Worm (Caenorhabditis elegans) whole organism, young adult: ENCODE data around the gene wht-6.

Experiments used
- C17E4.6 ChIP-seq: fragments of 200-800 bp; sonication (Bioruptor generic); IDR thresholded peaks from 2 replicates; pipeline ENCODE4 v1.3.6; 2022; ENCODE audit warnings: missing genetic modification reagents, missing genetic modification characterization, missing compliant biosample characterization
- F22D6.2 ChIP-seq: sonication (generic microtip); optimal IDR thresholded peaks from 2 replicates; lab custom pipeline; 2016; ENCODE audit warnings: mild to moderate bottlenecking, missing genetic modification characterization, missing compliant biosample characterization
- F57A8.1 ChIP-seq: fragments of 200-800 bp; sonication (Bioruptor generic); optimal IDR thresholded peaks from 2 replicates; lab custom pipeline; 2018; ENCODE audit warnings: mild to moderate bottlenecking, missing genetic modification characterization, moderate library complexity, missing compliant biosample characterization
- K12H6.12 ChIP-seq: fragments of 200-800 bp; sonication (Bioruptor generic); optimal IDR thresholded peaks from 2 replicates; lab custom pipeline; 2018; ENCODE audit warnings: mild to moderate bottlenecking, missing genetic modification characterization, missing compliant biosample characterization
- Y53G8AR.9 ChIP-seq: fragments of 200-800 bp; sonication (Bioruptor generic); conservative IDR thresholded peaks from 2 replicates; pipeline ENCODE4 v1.3.6; 2022; ENCODE audit warnings: missing genetic modification reagents, missing genetic modification characterization, missing compliant biosample characterization
- Y67H2A.10 ChIP-seq: fragments of 200-800 bp; sonication (Bioruptor generic); conservative IDR thresholded peaks from 2 replicates; pipeline ENCODE4 v1.3.6; 2022; ENCODE audit warnings: missing genetic modification reagents, missing genetic modification characterization, missing compliant biosample characterization
- akir-1 ChIP-seq: fragments of 200-800 bp; sonication (Bioruptor generic); optimal IDR thresholded peaks from 2 replicates; lab custom pipeline; 2018; ENCODE audit warnings: mild to moderate bottlenecking, missing genetic modification characterization, moderate library complexity, missing compliant biosample characterization
- atf-7 ChIP-seq: sonication (generic microtip); optimal IDR thresholded peaks from 2 replicates; lab custom pipeline; 2017; ENCODE audit warnings: mild to moderate bottlenecking, missing genetic modification characterization, missing compliant biosample characterization
- athp-1 ChIP-seq: sonication (generic microtip); optimal IDR thresholded peaks from 2 replicates; lab custom pipeline; 2017; ENCODE audit warnings: mild to moderate bottlenecking, missing genetic modification characterization, missing compliant biosample characterization
- dpff-1 ChIP-seq: sonication (generic microtip); optimal IDR thresholded peaks from 2 replicates; lab custom pipeline; 2017; ENCODE audit warnings: mild to moderate bottlenecking, missing genetic modification characterization, missing compliant biosample characterization
- egl-44 ChIP-seq: fragments of 200-800 bp; sonication (Bioruptor generic); IDR thresholded peaks from 2 replicates; pipeline ENCODE4 v1.3.6; 2022; ENCODE audit warnings: missing genetic modification reagents, missing genetic modification characterization, missing compliant biosample characterization
- ekl-4 ChIP-seq: fragments of 200-800 bp; sonication (Bioruptor generic); IDR thresholded peaks from 2 replicates; pipeline ENCODE4 v1.3.6; 2022; ENCODE audit warnings: missing genetic modification reagents, missing genetic modification characterization, missing compliant biosample characterization
- ets-4 ChIP-seq: fragments of 200-800 bp; sonication (Bioruptor generic); optimal IDR thresholded peaks from 2 replicates; lab custom pipeline; 2018; ENCODE audit warnings: mild to moderate bottlenecking, missing genetic modification characterization, missing compliant biosample characterization
- hmg-1.2 ChIP-seq: fragments of 200-800 bp; sonication (Bioruptor generic); IDR thresholded peaks from 2 replicates; pipeline ENCODE4 v1.3.6; 2022; ENCODE audit warnings: missing genetic modification reagents, missing genetic modification characterization, missing compliant biosample characterization
- hsf-1 ChIP-seq: fragments of 200-800 bp; sonication (Bioruptor generic); IDR thresholded peaks from 2 replicates; pipeline ENCODE4 v1.3.6; 2022; ENCODE audit warnings: missing genetic modification reagents, missing genetic modification characterization, missing compliant biosample characterization
- lin-35 ChIP-seq, 3 experiments: fragments of 150-350 bp in 2 of 3; sonication (generic microtip) in 1 of 3; optimal IDR thresholded peaks; 2 replicates each; lab custom pipeline; 2014 to 2018; ENCODE audit warnings: missing biosample characterization in 3 of 3, missing genetic modification characterization in 3 of 3, missing genetic modification reagents in 3 of 3
- lin-40 ChIP-seq: sonication (generic microtip); optimal IDR thresholded peaks from 2 replicates; lab custom pipeline; 2016; ENCODE audit warnings: missing genetic modification characterization, mild to moderate bottlenecking, missing compliant biosample characterization, missing genotype, missing genetic modification reagents
- lin-54 ChIP-seq: fragments of 200-800 bp; sonication (Bioruptor generic); optimal IDR thresholded peaks from 2 replicates; lab custom pipeline; 2018; ENCODE audit warnings: mild to moderate bottlenecking, missing genetic modification characterization, missing compliant biosample characterization
- lir-1 ChIP-seq: fragments of 200-800 bp; sonication (Bioruptor generic); conservative IDR thresholded peaks from 2 replicates; pipeline ENCODE4 v1.3.6; 2022; ENCODE audit warnings: missing genetic modification reagents, missing genetic modification characterization, missing compliant biosample characterization
- lsy-27 ChIP-seq: sonication (generic microtip); optimal IDR thresholded peaks from 2 replicates; lab custom pipeline; 2017; ENCODE audit warnings: missing genetic modification characterization, mild to moderate bottlenecking, missing compliant biosample characterization, antibody characterized with exemption, missing genotype, borderline replicate concordance; ENCODE audit not compliant: insufficient read depth
- madf-8 ChIP-seq: fragments of 200-800 bp; sonication (Bioruptor generic); conservative IDR thresholded peaks from 2 replicates; pipeline ENCODE4 v1.3.6; 2022; ENCODE audit warnings: missing genetic modification reagents, missing genetic modification characterization, missing compliant biosample characterization
- mxl-1 ChIP-seq: sonication (generic microtip); optimal IDR thresholded peaks from 2 replicates; lab custom pipeline; 2016; ENCODE audit warnings: missing genetic modification characterization, missing compliant biosample characterization
- nhr-27 ChIP-seq: fragments of 200-800 bp; sonication (Bioruptor generic); optimal IDR thresholded peaks from 2 replicates; lab custom pipeline; 2018; ENCODE audit warnings: mild to moderate bottlenecking, missing genetic modification characterization, moderate library complexity, missing compliant biosample characterization
- nhr-80 ChIP-seq: sonication (generic microtip); optimal IDR thresholded peaks from 2 replicates; lab custom pipeline; 2016; ENCODE audit warnings: missing genetic modification characterization, missing compliant biosample characterization
- rec-8 ChIP-seq, 2 experiments: sonication (generic microtip); optimal IDR thresholded peaks; 2 replicates each; lab custom pipeline; 2016; ENCODE audit warnings: mild to moderate bottlenecking in 2 of 2, missing genetic modification characterization in 2 of 2, missing genetic modification reagents in 2 of 2, missing genotype in 2 of 2, missing biosample characterization in 1 of 2, missing compliant biosample characterization in 1 of 2, moderate library complexity in 1 of 2
- repo-1 ChIP-seq: sonication (generic microtip); optimal IDR thresholded peaks from 2 replicates; lab custom pipeline; 2017; ENCODE audit warnings: mild to moderate bottlenecking, missing genetic modification characterization, missing compliant biosample characterization
- sdz-38 ChIP-seq: sonication (generic microtip); optimal IDR thresholded peaks from 2 replicates; lab custom pipeline; 2016; ENCODE audit warnings: missing genotype, missing genetic modification characterization, missing compliant biosample characterization
- sea-2 ChIP-seq: fragments of 200-800 bp; sonication (Bioruptor generic); IDR thresholded peaks from 2 replicates; pipeline ENCODE4 v1.3.6; 2022; ENCODE audit warnings: missing genetic modification characterization, missing compliant biosample characterization
- snpc-1.1 ChIP-seq: sonication (generic microtip); optimal IDR thresholded peaks from 2 replicates; lab custom pipeline; 2017; ENCODE audit warnings: missing genetic modification characterization, mild to moderate bottlenecking, missing compliant biosample characterization, antibody characterized with exemption, moderate library complexity, missing genotype, missing genetic modification reagents; ENCODE audit not compliant: insufficient read depth
- snpc-1.3 ChIP-seq: sonication (generic microtip); optimal IDR thresholded peaks from 2 replicates; lab custom pipeline; 2017; ENCODE audit warnings: missing genetic modification characterization, mild to moderate bottlenecking, missing compliant biosample characterization, antibody characterized with exemption, moderate library complexity, missing genotype, missing genetic modification reagents; ENCODE audit not compliant: insufficient read depth
- snpc-3.4 ChIP-seq: sonication (generic microtip); optimal IDR thresholded peaks from 2 replicates; lab custom pipeline; 2017; ENCODE audit warnings: missing genetic modification characterization, mild to moderate bottlenecking, missing compliant biosample characterization, antibody characterized with exemption, moderate library complexity, missing genotype, missing genetic modification reagents
- snpc-4 ChIP-seq, 5 experiments: fragments of 150-350 bp in 1 of 5; sonication (generic microtip) in 4 of 5; optimal IDR thresholded peaks; 2 replicates each; lab custom pipeline; 2014 to 2018; ENCODE audit warnings: missing genetic modification characterization in 5 of 5, missing biosample characterization in 3 of 5, antibody characterized with exemption in 2 of 5, mild to moderate bottlenecking in 2 of 5, missing compliant biosample characterization in 2 of 5, missing genotype in 2 of 5, moderate library complexity in 2 of 5, missing genetic modification reagents in 1 of 5
- somi-1 ChIP-seq: fragments of 200-800 bp; sonication (Bioruptor generic); optimal IDR thresholded peaks from 2 replicates; lab custom pipeline; 2018; ENCODE audit warnings: mild to moderate bottlenecking, missing genetic modification characterization, missing compliant biosample characterization
- sptf-2 ChIP-seq: fragments of 200-800 bp; sonication (Bioruptor generic); optimal IDR thresholded peaks from 2 replicates; lab custom pipeline; 2018; ENCODE audit warnings: mild to moderate bottlenecking, missing genetic modification characterization, missing compliant biosample characterization
- tbp1 ChIP-seq: fragments of 200-800 bp; sonication (Bioruptor generic); optimal IDR thresholded peaks from 2 replicates; lab custom pipeline; 2018; ENCODE audit warnings: mild to moderate bottlenecking, missing genetic modification characterization, missing compliant biosample characterization
- tlf-1 ChIP-seq: fragments of 200-800 bp; sonication (Bioruptor generic); optimal IDR thresholded peaks from 2 replicates; lab custom pipeline; 2018; ENCODE audit warnings: mild to moderate bottlenecking, missing genetic modification characterization, missing compliant biosample characterization
- xnd-1 ChIP-seq: sonication (generic microtip); optimal IDR thresholded peaks from 2 replicates; lab custom pipeline; 2016; ENCODE audit warnings: missing genotype, missing genetic modification reagents, missing genetic modification characterization, missing compliant biosample characterization
- ztf-28 ChIP-seq: fragments of 200-800 bp; sonication (Bioruptor generic); IDR thresholded peaks from 2 replicates; pipeline ENCODE4 v1.3.6; 2022; ENCODE audit warnings: missing genetic modification reagents, missing genetic modification characterization, missing compliant biosample characterization
- ztf-6 ChIP-seq: fragments of 200-800 bp; sonication (Bioruptor generic); IDR thresholded peaks from 2 replicates; pipeline ENCODE4 v1.3.6; 2022; ENCODE audit warnings: missing genetic modification reagents, missing genetic modification characterization, missing compliant biosample characterization

The wht-6 gene

ce11 chrIII:6447521-6447920 lies 24.0 kb upstream of the wht-6 start (continued):
- TF ChIP-seq sdz-38 (tag; lab: Kevin White, UChicago) (no peak), lin-54 (peak; percentile 13), snpc-3.4 (tag; lab: Kevin White, UChicago) (no peak), tlf-1 (peak; percentile 52), Y53G8AR.9 (0 out of 2 replicates have a peak, but pooled peaks have one; percentile 35), lir-1 (GFP tag; lab: Robert Waterston, UW) (no peak), snpc-1.3 (tag; lab: Kevin White, UChicago) (no peak), egl-44 (GFP tag; lab: Robert Waterston, UW) (0 out of 2 replicates have a peak, but pooled peaks have one; percentile 50), xnd-1 (no peak), lsy-27 (tag; lab: Kevin White, UChicago) (no peak), ztf-6 (no peak), lin-35 (GFP tag; optimal IDR thresholded peaks at IDR 0.05; lab: Kevin White, UChicago) (no peak), ets-4 (GFP tag; lab: Kevin White, UChicago) (no peak), F22D6.2 (peak; percentile 28), ztf-28 (no peak), madf-8 (GFP tag; lab: Robert Waterston, UW) (no peak), C17E4.6 (GFP tag; lab: Robert Waterston, UW) (no peak), K12H6.12 (tag; lab: Kevin White, UChicago) (peak; percentile 7), repo-1 (no peak), dpff-1 (tag; lab: Kevin White, UChicago) (no peak), nhr-80 (tag; lab: Kevin White, UChicago) (peak; percentile 40), hsf-1 (no peak), somi-1 (GFP tag; lab: Kevin White, UChicago) (peak; percentile 7), hmg-1.2 (GFP tag; lab: Robert Waterston, UW) (0 out of 2 replicates have a peak, but pooled peaks have one; percentile 17), atf-7 (tag; lab: Kevin White, UChicago) (peak; percentile 64), sptf-2 (GFP tag; lab: Kevin White, UChicago) (no peak), tbp1 (GFP tag; lab: Kevin White, UChicago) (no peak), akir-1 (GFP tag; lab: Kevin White, UChicago) (no peak), ekl-4 (GFP tag; lab: Robert Waterston, UW) (no peak), Y67H2A.10 (GFP tag; lab: Robert Waterston, UW) (no peak), F57A8.1 (GFP tag; lab: Kevin White, UChicago) (no peak), sea-2 (GFP tag; lab: Robert Waterston, UW) (no peak), rec-8 (tag; optimal IDR thresholded peaks at IDR 0.05; lab: Kevin White, UChicago) (no peak), snpc-1.1 (no peak), snpc-4 (GFP tag; optimal IDR thresholded peaks at IDR 0.05; lab: Kevin White, UChicago) (no peak), snpc-4 (tag; optimal IDR thresholded peaks at IDR 0.05; lab: Kevin White, UChicago) (no peak), lin-40 (tag; lab: Kevin White, UChicago) (peak; percentile 36), athp-1 (no peak), mxl-1 (tag; lab: Kevin White, UChicago) (peak; percentile 7), nhr-27 (tag; lab: Kevin White, UChicago) (no peak)
